Worm (Caenorhabditis elegans) whole organism, L1 larva: ENCODE results near the gene T19D12.10.

Experiments
- skn-1 ChIP-seq: fragments of 150-350 bp; optimal IDR thresholded peaks from 2 replicates; lab custom pipeline; 2014; ENCODE audit warnings: missing biosample characterization, missing genetic modification characterization
- unc-62 ChIP-seq: fragments of 150-350 bp; optimal IDR thresholded peaks from 2 replicates; lab custom pipeline; 2014; ENCODE audit warnings: missing biosample characterization, missing genetic modification reagents, missing genetic modification characterization

ce11 chrII:6625302-6625701 lies 33.4 kb downstream of the T19D12.10 start, which contains the start of gene F54H5.14:
- TF ChIP-seq skn-1 (no peak), unc-62 (GFP tag; lab: Kevin White, UChicago) (no peak)
